Fruit fly (Drosophila melanogaster): Measurements from ENCODE around the gene Pdp1.

DNA sequence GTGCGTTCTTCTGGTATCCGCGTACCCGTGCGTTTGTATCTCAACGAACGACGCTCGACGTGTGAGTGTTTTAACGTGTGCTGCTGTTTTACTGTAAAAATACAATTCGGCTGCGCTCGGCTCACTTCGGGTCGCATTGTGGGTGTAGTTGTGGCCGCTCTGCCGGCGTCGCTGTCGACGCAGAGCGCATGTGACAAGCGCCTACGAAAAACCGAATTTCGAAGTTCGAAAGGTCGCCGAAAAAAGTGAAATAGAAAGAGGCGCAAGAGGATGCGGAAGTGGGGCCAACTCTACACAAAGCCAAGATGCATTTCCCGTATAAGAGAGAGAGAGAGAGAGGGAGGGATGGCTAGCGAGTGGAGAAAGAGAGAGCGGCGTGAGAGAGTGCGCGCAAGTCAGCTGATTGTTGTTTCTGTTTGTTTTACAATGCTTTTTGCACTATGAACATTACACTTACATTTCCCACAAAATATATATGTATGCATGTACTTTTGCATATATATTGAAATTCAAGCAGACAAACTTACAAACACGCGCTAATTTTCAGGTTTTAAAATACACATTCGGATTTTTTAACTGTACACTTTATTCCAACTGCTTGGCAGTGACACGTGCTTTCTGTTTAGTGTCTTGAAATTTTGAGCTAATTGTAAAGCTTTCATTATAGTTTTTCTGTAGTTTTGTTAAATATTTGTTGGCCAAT is 12.3 kb downstream of the Pdp1 start:
- TF ChIP-seq CG9932 (GFP tag; IDR thresholded peaks at IDR 0.05) (0 out of 2 replicates have a peak, but pooled peaks have one; percentile 11), CG13775 (GFP tag; optimal IDR thresholded peaks at IDR 0.05) (no peak), CG15514 (GFP tag; optimal IDR thresholded peaks at IDR 0.05) (peak; percentile 85), Dad (GFP tag; optimal IDR thresholded peaks at IDR 0.05) (no peak)
